Fruit fly (Drosophila melanogaster): ENCODE data around the gene CG9588.

CG9588 gene

dm6 chr3R:13676137-13677086, at the start of gene CG9588, which contains the start of gene Lkb1 (continued):
- TF ChIP-seq CG16863 (GFP tag; optimal IDR thresholded peaks at IDR 0.05) (peak; percentile 62), CG10543 (GFP tag; optimal IDR thresholded peaks at IDR 0.05) (no peak), D19B (GFP tag; optimal IDR thresholded peaks at IDR 0.05) (peak; percentile 55), jigr1 (GFP tag; IDR thresholded peaks at IDR 0.05) (peak; percentile 79), CG7357 (GFP tag; IDR thresholded peaks at IDR 0.05) (peak; percentile 72; the same call in 1 of the 3 replicates), Sry-δ (GFP tag; optimal IDR thresholded peaks at IDR 0.05) (peak; percentile 32), aop (GFP tag; IDR thresholded peaks at IDR 0.05) (no peak), CG9727 (GFP tag; optimal IDR thresholded peaks at IDR 0.05) (peak; percentile 66), ro (GFP tag; IDR thresholded peaks at IDR 0.05) (peak; percentile 71), org-1 (GFP tag; optimal IDR thresholded peaks at IDR 0.05) (no peak), lab (GFP tag; optimal IDR thresholded peaks at IDR 0.05) (peak; percentile 61), CG11456 (GFP tag; IDR thresholded peaks at IDR 0.05) (peak; percentile 90), odd (GFP tag; optimal IDR thresholded peaks at IDR 0.05) (no peak), eyg (GFP tag; optimal IDR thresholded peaks at IDR 0.05) (no peak), Bgb (GFP tag; IDR thresholded peaks at IDR 0.05; ENCODE audit: partially characterized antibody) (no peak), CG6854 (GFP tag; optimal IDR thresholded peaks at IDR 0.05) (no peak), chif (GFP tag; optimal IDR thresholded peaks at IDR 0.05) (peak; percentile 46 to 52), MESR4 (GFP tag; optimal IDR thresholded peaks at IDR 0.05) (peak; percentile 85), Hmx (GFP tag; optimal IDR thresholded peaks at IDR 0.05) (no peak), CG4707 (GFP tag; optimal IDR thresholded peaks at IDR 0.05) (no peak), dimm (GFP tag; IDR thresholded peaks at IDR 0.05) (no peak), shn (GFP tag; optimal IDR thresholded peaks at IDR 0.05) (peak; percentile 45), Ravus (GFP tag; IDR thresholded peaks at IDR 0.05) (no peak; the same call in 1 of the 2 replicates), Ets97D (GFP tag; optimal IDR thresholded peaks at IDR 0.05) (peak; percentile 40), Hr3 (GFP tag; optimal IDR thresholded peaks at IDR 0.05) (no peak), bowl (GFP tag; IDR thresholded peaks at IDR 0.05) (0 out of 2 replicates have a peak, but pooled peaks have one; percentile 28), CG6272 (GFP tag; IDR thresholded peaks at IDR 0.05) (peak; percentile 41; the same call in 1 of the 2 replicates), Dip2 (GFP tag; IDR thresholded peaks at IDR 0.05) (no peak), Nf-YB (GFP tag; optimal IDR thresholded peaks at IDR 0.05) (no peak), CG9876 (GFP tag; optimal IDR thresholded peaks at IDR 0.05) (no peak), luna (GFP tag; optimal IDR thresholded peaks at IDR 0.05) (no peak), Drgx (GFP tag; IDR thresholded peaks at IDR 0.05) (peak; percentile 91), Optix (GFP tag; IDR thresholded peaks at IDR 0.05) (peak; percentile 77), CG33213 (GFP tag; optimal IDR thresholded peaks at IDR 0.05) (peak; percentile 6), CG1832 (GFP tag; optimal IDR thresholded peaks at IDR 0.05) (no peak), CG5180 (GFP tag; optimal IDR thresholded peaks at IDR 0.05) (no peak), CG14860 (GFP tag; IDR thresholded peaks at IDR 0.05; ENCODE audit: partially characterized antibody) (no peak), Awh (GFP tag; IDR thresholded peaks at IDR 0.05) (peak; percentile 85), CG1792 (GFP tag; optimal IDR thresholded peaks at IDR 0.05) (no peak), CG30020 (tag; optimal IDR thresholded peaks at IDR 0.05) (no peak), ap (GFP tag; IDR thresholded peaks at IDR 0.05) (peak; percentile 76), onecut (GFP tag; IDR thresholded peaks at IDR 0.05) (no peak), Fer2 (tag; optimal IDR thresholded peaks at IDR 0.05) (no peak), Rx (GFP tag; IDR thresholded peaks at IDR 0.05) (peak; percentile 87), CG9215 (GFP tag; IDR thresholded peaks at IDR 0.05) (peak; percentile 70), CG2116 (GFP tag; optimal IDR thresholded peaks at IDR 0.05) (peak; percentile 41), CG10274 (GFP tag; optimal IDR thresholded peaks at IDR 0.05) (no peak), CG12769 (tag; optimal IDR thresholded peaks at IDR 0.05) (no peak), CG14050 (GFP tag; IDR thresholded peaks at IDR 0.05) (peak; percentile 57; the same call in 2 of the 3 replicates)
